Worm (Caenorhabditis elegans) whole organism, young adult: ENCODE results near the gene sfxn-1.1.

Source experiments
- madf-8 ChIP-seq: fragments of 200-800 bp; sonication (Bioruptor generic); conservative IDR thresholded peaks from 2 replicates; pipeline ENCODE4 v1.3.6; 2022; ENCODE audit warnings: missing genetic modification reagents, missing genetic modification characterization, missing compliant biosample characterization
- somi-1 ChIP-seq: fragments of 200-800 bp; sonication (Bioruptor generic); optimal IDR thresholded peaks from 2 replicates; lab custom pipeline; 2018; ENCODE audit warnings: mild to moderate bottlenecking, missing genetic modification characterization, missing compliant biosample characterization

DNA sequence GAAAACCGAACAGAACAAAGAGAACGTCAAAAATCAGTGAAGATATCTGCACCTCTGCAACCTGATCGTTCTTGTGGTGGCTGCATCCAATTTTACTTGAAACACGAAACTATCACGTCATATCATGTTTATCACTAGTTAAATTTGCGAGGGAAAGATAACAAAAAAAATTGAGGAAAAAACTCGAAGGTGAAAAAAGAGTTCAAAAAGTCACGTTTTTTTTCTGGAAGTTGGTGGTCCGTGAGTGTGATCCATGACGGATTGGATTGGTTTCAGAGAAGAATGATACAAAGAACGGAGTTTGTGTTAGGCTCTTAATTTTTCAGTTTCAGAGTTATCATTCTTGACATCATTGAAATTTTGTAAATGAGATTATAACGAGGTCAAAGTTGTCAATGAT is 36.2 kb downstream of the sfxn-1.1 start:
- no peak for TF ChIP-seq madf-8 (GFP tag; lab: Robert Waterston, UW)
- no peak for TF ChIP-seq somi-1 (GFP tag; lab: Kevin White, UChicago)
